Worm (Caenorhabditis elegans) whole organism, dauer: Measurements from ENCODE around the gene F36H5.9.

Source experiments
- unc-62 ChIP-seq: sonication (generic microtip); optimal IDR thresholded peaks from 2 replicates; lab custom pipeline; 2017; ENCODE audit warnings: missing biosample characterization, missing genetic modification reagents, missing genetic modification characterization

Gene F36H5.9

ce11 chrII:1742535-1742934 is 10.4 kb downstream of the F36H5.9 start, which contains the start of gene F36H5.12:
Gene F36H5.12, plus strand, starts transcription at chrII:1742835.
- no peak for TF ChIP-seq unc-62 (GFP tag; lab: Kevin White, UChicago)

ce11 chrII:1741248-1741647 is 11.6 kb downstream of the F36H5.9 start, which contains the start of gene K07G6.1:
Gene K07G6.1, plus strand, starts transcription at chrII:1741548.
- no peak for TF ChIP-seq unc-62 (GFP tag; lab: Kevin White, UChicago)

- no peak for TF ChIP-seq unc-62 (GFP tag; lab: Kevin White, UChicago)
These were observed 14.0 kb downstream of the F36H5.9 start, which contains the start of the genes irld-9 and irld-33 for ce11 chrII:1738844-1739243. Gene irld-9, minus strand, starts transcription at chrII:1738944. Gene irld-33, plus strand, starts transcription at chrII:1739052.

- TF ChIP-seq unc-62 (GFP tag; lab: Kevin White, UChicago): no peak
These were observed 16.5 kb downstream of the F36H5.9 start, which contains the start of gene ceh-83 for ce11 chrII:1736353-1736752. Gene ceh-83, minus strand, starts transcription at chrII:1736533.

ce11 chrII:1735145-1735544 is 17.7 kb downstream of the F36H5.9 start:
- TF ChIP-seq unc-62 (GFP tag; lab: Kevin White, UChicago): no peak

- no peak for TF ChIP-seq unc-62 (GFP tag; lab: Kevin White, UChicago)
These were observed 21.0 kb downstream of the F36H5.9 start, which contains the start of gene ceh-82 for ce11 chrII:1731932-1732331. Gene ceh-82, plus strand, starts transcription at chrII:1732232.

ce11 chrII:1730103-1730502 is 22.8 kb downstream of the F36H5.9 start, which contains the start of gene ceh-81:
Gene ceh-81, plus strand, starts transcription at chrII:1730403.
- no peak for TF ChIP-seq unc-62 (GFP tag; lab: Kevin White, UChicago)

- no peak for TF ChIP-seq unc-62 (GFP tag; lab: Kevin White, UChicago)
These were observed 24.6 kb downstream of the F36H5.9 start, which contains the start of gene btb-9 for ce11 chrII:1728253-1728652. Gene btb-9, plus strand, starts transcription at chrII:1728506.

- TF ChIP-seq unc-62 (GFP tag; lab: Kevin White, UChicago): no peak
These were observed 27.2 kb downstream of the F36H5.9 start, which contains the start of gene F45C12.17 for ce11 chrII:1725735-1726134. Gene F45C12.17, plus strand, starts transcription at chrII:1726111.

ce11 chrII:1724314-1724713 is 28.6 kb downstream of the F36H5.9 start, which contains the start of gene fbxb-11:
Gene fbxb-11, plus strand, starts transcription at chrII:1724614.
- TF ChIP-seq unc-62 (GFP tag; lab: Kevin White, UChicago): no peak

- no peak for TF ChIP-seq unc-62 (GFP tag; lab: Kevin White, UChicago)
These were observed 30.5 kb downstream of the F36H5.9 start, which contains the start of the genes fbxb-5 and btb-8 for ce11 chrII:1722394-1722793. Gene fbxb-5, minus strand, starts transcription at chrII:1722494. Gene btb-8, plus strand, starts transcription at chrII:1722770.

ce11 chrII:1719153-1719552 is 33.7 kb downstream of the F36H5.9 start, which contains the start of gene fbxb-48:
Gene fbxb-48, minus strand, starts transcription at chrII:1719253.
- TF ChIP-seq unc-62 (GFP tag; lab: Kevin White, UChicago): no peak

- no peak for TF ChIP-seq unc-62 (GFP tag; lab: Kevin White, UChicago)
These were observed 38.0 kb downstream of the F36H5.9 start, which contains the start of gene btb-6 for ce11 chrII:1714772-1715353. Gene btb-6, plus strand, starts transcription at chrII:1715303.

ce11 chrII:1712938-1713337 is 40.0 kb downstream of the F36H5.9 start, which contains the start of gene btb-7:
Gene btb-7, plus strand, starts transcription at chrII:1713238.
- TF ChIP-seq unc-62 (GFP tag; lab: Kevin White, UChicago): no peak

- no peak for TF ChIP-seq unc-62 (GFP tag; lab: Kevin White, UChicago)
These were observed 42.9 kb downstream of the F36H5.9 start, which contains the start of gene fbxa-184 for ce11 chrII:1709959-1710358. Gene fbxa-184, plus strand, starts transcription at chrII:1710259.

ce11 chrII:1706385-1706784 is 46.5 kb downstream of the F36H5.9 start, which contains the start of gene sdz-18:
Gene sdz-18, minus strand, starts transcription at chrII:1706485.
- TF ChIP-seq unc-62 (GFP tag; lab: Kevin White, UChicago): no peak
